Worm (Caenorhabditis elegans): ENCODE data around the gene aqp-3.

DNA sequence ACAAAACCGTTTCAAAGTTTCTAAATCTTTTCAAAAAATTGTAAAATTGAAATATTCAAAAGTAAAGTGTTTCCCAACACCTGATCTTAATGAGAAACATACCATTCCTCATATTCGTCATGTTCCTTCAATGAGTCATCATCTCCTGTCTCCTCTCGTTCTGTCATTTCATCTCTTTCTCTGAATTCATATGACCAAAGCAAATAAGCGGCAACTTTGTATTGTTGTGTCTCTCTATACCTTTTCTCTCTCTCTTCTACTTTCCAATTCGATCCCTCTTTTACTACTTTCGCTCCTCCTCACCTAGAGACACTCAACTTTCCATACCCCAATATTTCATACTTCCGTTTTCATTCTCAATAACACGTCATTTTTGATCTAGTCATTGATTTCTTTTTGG is 42.0 kb upstream of the aqp-3 start:
- no peak for TF ChIP-seq aly-2 (tag; optimal IDR thresholded peaks at IDR 0.05)
- TF ChIP-seq nhr-77 (tag; optimal IDR thresholded peaks at IDR 0.05), result no peak
- TF ChIP-seq zip-2 (tag; optimal IDR thresholded peaks at IDR 0.05), result no peak

Data from whole organism, L4 larva.